Worm (Caenorhabditis elegans) whole organism, late embryonic: ENCODE results near the gene T08E11.1.

Experiments
- C08G9.2 ChIP-seq: sonication (generic microtip); optimal IDR thresholded peaks from 2 replicates; lab custom pipeline; 2016; ENCODE audit warnings: mild to moderate bottlenecking, missing genetic modification characterization, moderate library complexity, missing compliant biosample characterization
- K02D7.2 ChIP-seq: sonication (generic microtip); optimal IDR thresholded peaks from 2 replicates; lab custom pipeline; 2017; ENCODE audit warnings: mild to moderate bottlenecking, missing genetic modification characterization, missing compliant biosample characterization
- K09A11.1 ChIP-seq: sonication (generic microtip); optimal IDR thresholded peaks from 2 replicates; lab custom pipeline; 2017; ENCODE audit warnings: antibody characterized with exemption, mild to moderate bottlenecking, missing genetic modification characterization, missing compliant biosample characterization; ENCODE audit not compliant: insufficient read depth
- T23F11.4 ChIP-seq: fragments of 200-800 bp; sonication (Bioruptor generic); optimal IDR thresholded peaks from 2 replicates; lab custom pipeline; 2018; ENCODE audit warnings: mild to moderate bottlenecking, missing genetic modification characterization, missing compliant biosample characterization
- Y22D7AL.16 ChIP-seq: sonication (generic microtip); optimal IDR thresholded peaks from 2 replicates; lab custom pipeline; 2016; ENCODE audit warnings: missing genetic modification characterization, missing compliant biosample characterization
- ahr-1 ChIP-seq: sonication (generic microtip); optimal IDR thresholded peaks from 2 replicates; lab custom pipeline; 2016; ENCODE audit warnings: missing genetic modification characterization, missing compliant biosample characterization
- ceh-19 ChIP-seq: fragments of 200-800 bp; sonication (Bioruptor generic); optimal IDR thresholded peaks from 2 replicates; lab custom pipeline; 2018; ENCODE audit warnings: mild to moderate bottlenecking, missing genetic modification characterization, missing compliant biosample characterization
- ceh-22 ChIP-seq: sonication (generic microtip); optimal IDR thresholded peaks from 2 replicates; lab custom pipeline; 2017; ENCODE audit warnings: missing biosample characterization, missing genetic modification characterization
- ceh-24 ChIP-seq: sonication (generic microtip); optimal IDR thresholded peaks from 2 replicates; lab custom pipeline; 2016; ENCODE audit warnings: mild to moderate bottlenecking, missing genetic modification characterization, missing compliant biosample characterization
- ceh-31 ChIP-seq: sonication (generic microtip); optimal IDR thresholded peaks from 2 replicates; lab custom pipeline; 2016; ENCODE audit warnings: missing genetic modification characterization, missing compliant biosample characterization
- ceh-34 ChIP-seq: sonication (generic microtip); optimal IDR thresholded peaks from 2 replicates; lab custom pipeline; 2016; ENCODE audit warnings: mild to moderate bottlenecking, missing genetic modification characterization, missing compliant biosample characterization
- ceh-45 ChIP-seq: fragments of 200-800 bp; sonication (Bioruptor generic); IDR thresholded peaks from 2 replicates; pipeline ENCODE4 v1.3.6; 2022; ENCODE audit warnings: missing genetic modification reagents, missing genetic modification characterization, missing compliant biosample characterization
- ceh-9 ChIP-seq: sonication (generic microtip); optimal IDR thresholded peaks from 2 replicates; lab custom pipeline; 2016; ENCODE audit warnings: mild to moderate bottlenecking, missing genetic modification characterization, inconsistent platforms, missing compliant biosample characterization
- che-1 ChIP-seq: sonication (generic microtip); optimal IDR thresholded peaks from 2 replicates; lab custom pipeline; 2016; ENCODE audit warnings: mild to moderate bottlenecking, missing genetic modification characterization, missing compliant biosample characterization
- elt-2 ChIP-seq: sonication (generic microtip); optimal IDR thresholded peaks from 2 replicates; lab custom pipeline; 2016; ENCODE audit warnings: missing genetic modification reagents, missing genetic modification characterization, missing compliant biosample characterization
- eyg-1 ChIP-seq: sonication (generic microtip); optimal IDR thresholded peaks from 2 replicates; lab custom pipeline; 2016; ENCODE audit warnings: missing genotype, missing genetic modification characterization, missing compliant biosample characterization
- fax-1 ChIP-seq: sonication (generic microtip); optimal IDR thresholded peaks from 2 replicates; lab custom pipeline; 2016; ENCODE audit warnings: missing genotype, missing genetic modification characterization, missing compliant biosample characterization
- gmeb-2 ChIP-seq: sonication (generic microtip); optimal IDR thresholded peaks from 2 replicates; lab custom pipeline; 2016; ENCODE audit warnings: missing genetic modification characterization, inconsistent platforms, missing compliant biosample characterization
- hlh-13 ChIP-seq: fragments of 200-800 bp; sonication (Bioruptor generic); optimal IDR thresholded peaks from 2 replicates; lab custom pipeline; 2018; ENCODE audit warnings: mild to moderate bottlenecking, missing genetic modification characterization, missing compliant biosample characterization
- hlh-15 ChIP-seq: sonication (generic microtip); optimal IDR thresholded peaks from 2 replicates; lab custom pipeline; 2016; ENCODE audit warnings: missing genetic modification characterization, missing compliant biosample characterization
- hlh-6 ChIP-seq: sonication (generic microtip); optimal IDR thresholded peaks from 2 replicates; lab custom pipeline; 2016; ENCODE audit warnings: missing genotype, missing genetic modification characterization, missing compliant biosample characterization
- hlh-8 ChIP-seq: sonication (generic microtip); optimal IDR thresholded peaks from 2 replicates; lab custom pipeline; 2016; ENCODE audit warnings: missing genotype, missing genetic modification characterization, missing compliant biosample characterization
- lin-11 ChIP-seq: fragments of 200-800 bp; sonication (Bioruptor generic); optimal IDR thresholded peaks from 2 replicates; lab custom pipeline; 2018; ENCODE audit warnings: mild to moderate bottlenecking, missing genetic modification characterization, missing compliant biosample characterization
- madf-2 ChIP-seq: sonication (generic microtip); optimal IDR thresholded peaks from 2 replicates; lab custom pipeline; 2017; ENCODE audit warnings: missing genetic modification characterization, missing compliant biosample characterization
- nhr-232 ChIP-seq: sonication (generic microtip); optimal IDR thresholded peaks from 2 replicates; lab custom pipeline; 2016; ENCODE audit warnings: missing genetic modification characterization, missing compliant biosample characterization
- pat-9 ChIP-seq: fragments of 200-800 bp; sonication (Bioruptor generic); optimal IDR thresholded peaks from 2 replicates; lab custom pipeline; 2018; ENCODE audit warnings: mild to moderate bottlenecking, missing genetic modification characterization, moderate library complexity, missing compliant biosample characterization
- pax-1 ChIP-seq: fragments of 150-350 bp; optimal IDR thresholded peaks from 2 replicates; lab custom pipeline; 2014; ENCODE audit warnings: missing biosample characterization, missing genetic modification characterization
- pha-2 ChIP-seq: sonication (generic microtip); optimal IDR thresholded peaks from 2 replicates; lab custom pipeline; 2017; ENCODE audit warnings: mild to moderate bottlenecking, missing genetic modification characterization, missing compliant biosample characterization
- pha-4 ChIP-seq: fragments of 150-350 bp; optimal IDR thresholded peaks from 2 replicates; lab custom pipeline; 2018; ENCODE audit warnings: missing biosample characterization, missing genetic modification reagents, missing genetic modification characterization
- pros-1 ChIP-seq: fragments of 150-350 bp; optimal IDR thresholded peaks from 2 replicates; lab custom pipeline; 2014; ENCODE audit warnings: missing biosample characterization, missing genetic modification reagents, missing genetic modification characterization
- rnt-1 ChIP-seq: sonication (generic microtip); optimal IDR thresholded peaks from 2 replicates; lab custom pipeline; 2016; ENCODE audit warnings: missing genetic modification characterization, missing compliant biosample characterization
- sox-2 ChIP-seq: fragments of 200-800 bp; sonication (Bioruptor generic); IDR thresholded peaks from 2 replicates; pipeline ENCODE4 v1.3.6; 2022; ENCODE audit warnings: missing genetic modification reagents, missing genetic modification characterization, missing compliant biosample characterization
- sox-4 ChIP-seq: sonication (generic microtip); optimal IDR thresholded peaks from 2 replicates; lab custom pipeline; 2017; ENCODE audit warnings: mild to moderate bottlenecking, missing genetic modification characterization, inconsistent platforms, missing compliant biosample characterization
- syd-9 ChIP-seq: sonication (generic microtip); optimal IDR thresholded peaks from 2 replicates; lab custom pipeline; 2016; ENCODE audit warnings: mild to moderate bottlenecking, missing genetic modification characterization, moderate library complexity, missing compliant biosample characterization
- tbx-2 ChIP-seq: sonication (generic microtip); optimal IDR thresholded peaks from 2 replicates; lab custom pipeline; 2016; ENCODE audit warnings: missing genetic modification characterization, missing compliant biosample characterization
- unc-3 ChIP-seq, 2 experiments: fragments of 200-800 bp in 1 of 2; sonication (Bioruptor generic) in 1 of 2; sonication (generic microtip) in 1 of 2; conservative IDR thresholded peaks in 1 of 2; optimal IDR thresholded peaks in 1 of 2; 2 replicates each; pipeline versions ENCODE4 v1.3.6 to Lab custom; 2016 to 2022; ENCODE audit warnings: missing compliant biosample characterization in 2 of 2, missing genetic modification characterization in 2 of 2, missing genetic modification reagents in 1 of 2
- unc-86 ChIP-seq: sonication (generic microtip); optimal IDR thresholded peaks from 2 replicates; lab custom pipeline; 2016; ENCODE audit warnings: missing genetic modification characterization, missing compliant biosample characterization
- ztf-16 ChIP-seq: sonication (generic microtip); optimal IDR thresholded peaks from 2 replicates; lab custom pipeline; 2017; ENCODE audit warnings: missing genetic modification characterization, missing compliant biosample characterization

T08E11.1 gene

ce11 chrII:1836204-1836603 is at the start of gene T08E11.1:
Gene T08E11.1, plus strand, starts transcription at chrII:1836504.
- TF ChIP-seq fax-1 (no peak), syd-9 (no peak), che-1 (tag; lab: Kevin White, UChicago) (no peak), T23F11.4 (GFP tag; lab: Kevin White, UChicago) (no peak)

- TF ChIP-seq Y22D7AL.16 (tag; lab: Kevin White, UChicago) (no peak), pat-9 (tag; lab: Kevin White, UChicago) (no peak), ceh-22 (tag; lab: Kevin White, UChicago) (no peak), ztf-16 (tag; lab: Kevin White, UChicago) (no peak), pros-1 (no peak), rnt-1 (no peak), hlh-8 (tag; lab: Kevin White, UChicago) (no peak), C08G9.2 (tag; lab: Kevin White, UChicago) (no peak), K02D7.2 (tag; lab: Kevin White, UChicago) (no peak), pha-2 (tag; lab: Kevin White, UChicago) (no peak), tbx-2 (tag; lab: Kevin White, UChicago) (no peak), lin-11 (tag; lab: Kevin White, UChicago) (no peak), sox-2 (no peak), sox-4 (tag; lab: Kevin White, UChicago) (no peak), pax-1 (tag; lab: Kevin White, UChicago) (no peak)
These were observed 49.1 kb upstream of the T08E11.1 start for ce11 chrII:1787208-1787607.

ce11 chrII:1788087-1788486 is 48.2 kb upstream of the T08E11.1 start, which contains the start of the genes C08F1.6 and fbxb-13:
Gene C08F1.6, minus strand, starts transcription at chrII:1788187.
Gene fbxb-13, plus strand, starts transcription at chrII:1788277.
- TF ChIP-seq ceh-31 (tag; lab: Kevin White, UChicago) (no peak), ceh-9 (tag; lab: Kevin White, UChicago) (no peak), ceh-19 (GFP tag; lab: Kevin White, UChicago) (no peak), hlh-8 (tag; lab: Kevin White, UChicago) (no peak), hlh-13 (no peak), eyg-1 (no peak), ceh-24 (tag; lab: Kevin White, UChicago) (no peak), hlh-6 (tag; lab: Kevin White, UChicago) (no peak), madf-2 (tag; lab: Kevin White, UChicago) (no peak)

- no peak for TF ChIP-seq ceh-45 (GFP tag; lab: Robert Waterston, UW)
- no peak for TF ChIP-seq K09A11.1
- TF ChIP-seq che-1 (tag; lab: Kevin White, UChicago), result no peak
- TF ChIP-seq ztf-16 (tag; lab: Kevin White, UChicago), result no peak
- no peak for TF ChIP-seq unc-86 (tag; lab: Kevin White, UChicago)
- TF ChIP-seq hlh-15 (tag; lab: Kevin White, UChicago), result no peak
- TF ChIP-seq hlh-6 (tag; lab: Kevin White, UChicago), result no peak
- TF ChIP-seq ceh-24 (tag; lab: Kevin White, UChicago), result no peak
- TF ChIP-seq gmeb-2, result no peak
- TF ChIP-seq pha-4 (tag; lab: Kevin White, UChicago), result no peak
- no peak for TF ChIP-seq unc-3 (GFP tag; conservative IDR thresholded peaks at IDR 0.05; lab: Robert Waterston, UW)
- TF ChIP-seq unc-3 (tag; optimal IDR thresholded peaks at IDR 0.05; lab: Kevin White, UChicago), result no peak
- no peak for TF ChIP-seq ceh-34 (tag; lab: Kevin White, UChicago)
- TF ChIP-seq ahr-1, result no peak
- no peak for TF ChIP-seq sox-4 (tag; lab: Kevin White, UChicago)
- TF ChIP-seq nhr-232 (tag; lab: Kevin White, UChicago), result no peak
- no peak for TF ChIP-seq K02D7.2 (tag; lab: Kevin White, UChicago)
- no peak for TF ChIP-seq pat-9 (tag; lab: Kevin White, UChicago)
- TF ChIP-seq elt-2 (tag; lab: Kevin White, UChicago), result no peak
These were observed 29.9 kb upstream of the T08E11.1 start, which contains the start of gene C08F1.12 for ce11 chrII:1806358-1806757. Gene C08F1.12, minus strand, starts transcription at chrII:1806458.
